Worm (Caenorhabditis elegans): ENCODE data around the gene Y41G9A.5.

Y41G9A.5 gene

DNA sequence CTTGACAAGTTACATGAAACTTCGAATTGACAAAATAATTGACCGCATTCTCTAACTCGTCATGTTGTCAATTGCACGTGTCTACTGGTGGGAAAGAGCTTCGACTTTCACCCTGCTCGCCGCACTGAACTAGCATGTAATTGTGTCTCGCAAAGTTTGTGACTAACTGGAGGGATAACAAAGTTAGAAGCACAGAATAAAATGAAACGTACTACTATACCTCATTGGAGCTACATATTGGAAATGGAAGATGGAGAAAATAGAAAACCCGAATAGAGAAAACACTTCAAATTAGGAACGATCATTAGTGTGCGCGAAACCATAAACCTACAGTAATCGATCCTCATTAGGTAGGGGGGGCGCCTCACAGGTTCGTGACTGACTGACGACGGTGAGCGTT is 18.9 kb upstream of the Y41G9A.5 start:
- peak; percentile 40 for TF ChIP-seq unc-42 (tag; optimal IDR thresholded peaks at IDR 0.05)
- no peak for TF ChIP-seq C38D4.7 (GFP tag; optimal IDR thresholded peaks at IDR 0.05)
- TF ChIP-seq fkh-10 (GFP tag; optimal IDR thresholded peaks at IDR 0.05) = no peak
- TF ChIP-seq hlh-15 (tag; optimal IDR thresholded peaks at IDR 0.05) = no peak
- TF ChIP-seq ceh-24 (tag; optimal IDR thresholded peaks at IDR 0.05) = no peak

- TF ChIP-seq unc-55 (GFP tag; optimal IDR thresholded peaks at IDR 0.05) (peak; percentile 30), lin-11 (tag; optimal IDR thresholded peaks at IDR 0.05) (no peak), ceh-6 (GFP tag; optimal IDR thresholded peaks at IDR 0.05) (no peak), ama-1 (optimal IDR thresholded peaks at IDR 0.05) (no peak), che-1 (tag; optimal IDR thresholded peaks at IDR 0.05) (no peak), fax-1 (tag; optimal IDR thresholded peaks at IDR 0.05) (no peak), gmeb-2 (tag; optimal IDR thresholded peaks at IDR 0.05) (no peak), nhr-11 (tag; optimal IDR thresholded peaks at IDR 0.05) (no peak), ceh-9 (tag; optimal IDR thresholded peaks at IDR 0.05) (no peak)
These were observed 18.4 kb upstream of the Y41G9A.5 start for ce11 chrX:2928089-2928488.

DNA sequence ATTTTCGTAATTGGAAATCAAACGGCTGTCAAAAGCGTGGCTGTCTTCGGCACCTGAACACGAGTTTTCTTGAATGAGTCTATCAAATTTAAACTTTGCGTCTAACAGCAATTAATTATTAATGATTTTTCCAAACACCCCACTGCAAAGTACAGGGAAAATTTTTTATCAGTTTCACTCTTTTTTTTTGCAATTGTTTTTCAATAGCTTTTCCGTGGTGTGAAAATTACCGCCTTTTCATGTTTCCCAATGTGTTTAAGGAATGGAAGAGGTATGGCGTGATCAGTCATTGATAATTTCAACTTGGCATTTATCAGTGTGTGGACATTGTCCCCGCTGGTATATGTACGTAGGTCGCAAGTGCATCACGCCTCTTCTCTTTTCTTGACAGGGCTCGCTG is 14.6 kb upstream of the Y41G9A.5 start:
- TF ChIP-seq tbx-7 (tag; optimal IDR thresholded peaks at IDR 0.05) = no peak
- TF ChIP-seq gmeb-2 (tag; optimal IDR thresholded peaks at IDR 0.05) = no peak
- no peak for TF ChIP-seq syd-9 (tag; optimal IDR thresholded peaks at IDR 0.05)
- no peak for TF ChIP-seq dmd-4 (tag; optimal IDR thresholded peaks at IDR 0.05; ENCODE audit: borderline replicate concordance)
- no peak for TF ChIP-seq sox-2 (GFP tag; IDR thresholded peaks at IDR 0.05)
- no peak for TF ChIP-seq mec-3 (tag; optimal IDR thresholded peaks at IDR 0.05; ENCODE audit: borderline replicate concordance)
- no peak for TF ChIP-seq ceh-24 (tag; optimal IDR thresholded peaks at IDR 0.05)
- TF ChIP-seq ceh-48 (tag; optimal IDR thresholded peaks at IDR 0.05) = no peak
- no peak for TF ChIP-seq ceh-30 (tag; optimal IDR thresholded peaks at IDR 0.05)
- TF ChIP-seq ttx-3 (tag; optimal IDR thresholded peaks at IDR 0.05) = no peak
- no peak for TF ChIP-seq Y22D7AL.16 (tag; optimal IDR thresholded peaks at IDR 0.05)
- TF ChIP-seq zip-5 (tag; optimal IDR thresholded peaks at IDR 0.05) = no peak
- TF ChIP-seq ceh-9 (tag; optimal IDR thresholded peaks at IDR 0.05) = no peak

- TF ChIP-seq pat-9 (tag; optimal IDR thresholded peaks at IDR 0.05) = no peak
- TF ChIP-seq ceh-45 (GFP tag; IDR thresholded peaks at IDR 0.05) = no peak
- no peak for TF ChIP-seq ahr-1 (tag; optimal IDR thresholded peaks at IDR 0.05)
- TF ChIP-seq tbx-2 (tag; optimal IDR thresholded peaks at IDR 0.05) = no peak
- no peak for TF ChIP-seq gmeb-2 (tag; optimal IDR thresholded peaks at IDR 0.05)
- no peak for TF ChIP-seq zip-5 (tag; optimal IDR thresholded peaks at IDR 0.05)
- TF ChIP-seq hlh-15 (tag; optimal IDR thresholded peaks at IDR 0.05) = no peak
- no peak for TF ChIP-seq pha-2 (tag; optimal IDR thresholded peaks at IDR 0.05)
- TF ChIP-seq Y22D7AL.16 (tag; optimal IDR thresholded peaks at IDR 0.05) = no peak
- TF ChIP-seq nhr-11 (tag; optimal IDR thresholded peaks at IDR 0.05) = no peak
- no peak for TF ChIP-seq ztf-16 (tag; optimal IDR thresholded peaks at IDR 0.05)
These were observed 13.4 kb upstream of the Y41G9A.5 start, which contains the start of gene fard-1 for ce11 chrX:2933061-2933460. fard-1 (plus strand) TSS chrX:2933361.

DNA sequence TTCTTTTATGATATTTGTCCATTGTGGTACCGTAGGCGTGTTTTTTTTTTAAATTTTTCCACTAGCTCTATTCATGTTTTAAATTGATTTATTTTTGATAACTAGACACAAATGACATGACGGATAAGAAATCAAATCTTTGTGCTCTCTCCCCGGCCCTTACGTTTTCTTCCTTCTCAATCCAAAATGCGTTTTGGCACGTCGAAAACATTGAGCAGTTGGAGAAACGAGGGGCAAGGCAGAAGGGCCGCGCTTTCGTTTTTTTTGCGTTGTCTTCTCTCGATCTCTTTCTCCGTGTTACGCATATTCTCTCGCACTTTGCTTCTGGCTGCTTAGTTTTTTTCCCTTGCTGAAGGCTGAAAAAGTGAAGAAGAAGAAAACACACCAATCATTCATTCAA is 7.4 kb upstream of the Y41G9A.5 start:
- TF ChIP-seq F13H6.1 (tag; optimal IDR thresholded peaks at IDR 0.05) (no peak), ceh-31 (tag; optimal IDR thresholded peaks at IDR 0.05) (no peak), ref-2 (tag; optimal IDR thresholded peaks at IDR 0.05) (no peak), dve-1 (tag; optimal IDR thresholded peaks at IDR 0.05) (no peak), C38D4.7 (GFP tag; optimal IDR thresholded peaks at IDR 0.05) (no peak), ceh-34 (tag; optimal IDR thresholded peaks at IDR 0.05) (no peak), ceh-18 (tag; optimal IDR thresholded peaks at IDR 0.05) (peak; percentile 36), unc-42 (tag; optimal IDR thresholded peaks at IDR 0.05) (peak; percentile 71), fkh-10 (GFP tag; optimal IDR thresholded peaks at IDR 0.05) (no peak)
